Worm (Caenorhabditis elegans): ENCODE results near the gene C40H1.7.

The C40H1.7 gene

DNA sequence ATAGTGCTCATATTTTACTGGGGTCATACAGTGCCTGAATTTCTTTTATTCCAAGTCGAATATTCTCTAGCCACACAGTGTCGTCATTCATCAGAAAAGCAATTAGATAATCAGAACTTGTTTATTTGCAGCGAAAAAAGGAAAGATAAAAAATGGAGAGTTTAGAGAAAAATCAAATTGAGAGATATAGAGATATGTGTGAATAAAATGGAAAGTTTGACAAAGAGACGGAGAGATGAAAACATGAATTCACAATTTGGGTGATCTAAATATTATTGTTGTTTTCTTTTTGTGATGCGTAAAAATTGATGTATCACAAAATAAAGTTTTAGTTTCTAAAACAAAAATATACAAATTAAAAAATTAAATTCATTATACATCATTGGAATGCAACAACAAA is 24.2 kb upstream of the C40H1.7 start:
- no peak for TF ChIP-seq ama-1 (optimal IDR thresholded peaks at IDR 0.05)
- TF ChIP-seq aly-1 (tag; optimal IDR thresholded peaks at IDR 0.05): no peak
- TF ChIP-seq pes-1 (GFP tag; IDR thresholded peaks at IDR 0.05): no peak
- TF ChIP-seq tra-4 (tag; optimal IDR thresholded peaks at IDR 0.05): no peak

DNA sequence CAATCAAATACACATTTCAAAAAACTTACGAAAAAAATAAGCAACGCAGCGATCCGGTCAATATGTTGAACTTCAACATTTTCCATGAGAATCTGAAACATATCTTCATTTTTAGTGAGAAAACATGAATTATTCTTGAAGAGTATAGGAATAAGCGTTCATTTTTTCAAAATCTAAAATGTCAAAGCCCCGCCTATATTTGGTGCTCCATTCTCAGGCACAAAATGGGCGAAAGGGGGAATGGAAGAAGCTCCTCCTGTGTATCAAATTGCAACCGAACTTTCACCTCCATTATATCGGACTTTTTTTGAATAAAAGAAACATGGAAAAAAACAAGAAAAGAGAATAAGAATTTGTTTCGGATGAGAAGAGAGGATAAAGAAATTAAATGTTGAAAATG is 18.2 kb upstream of the C40H1.7 start, which contains the start of gene srx-45:
TSS of gene srx-45 (minus strand) at position 101 of the 400 bp plus-strand sequence.
- TF ChIP-seq hmg-4 (GFP tag; optimal IDR thresholded peaks at IDR 0.05) (no peak), sea-1 (GFP tag; conservative IDR thresholded peaks at IDR 0.05) (no peak), F13C5.2 (tag; optimal IDR thresholded peaks at IDR 0.05) (no peak), B0310.2 (tag; optimal IDR thresholded peaks at IDR 0.05) (no peak), ceh-36 (tag; optimal IDR thresholded peaks at IDR 0.05) (no peak), ama-1 (optimal IDR thresholded peaks at IDR 0.05) (no peak), pes-1 (GFP tag; IDR thresholded peaks at IDR 0.05) (no peak), tra-4 (tag; optimal IDR thresholded peaks at IDR 0.05) (no peak), scrt-1 (GFP tag; IDR thresholded peaks at IDR 0.05) (no peak), tbx-37 (GFP tag; conservative IDR thresholded peaks at IDR 0.05) (no peak), ceh-13 (GFP tag; optimal IDR thresholded peaks at IDR 0.05) (no peak), ets-7 (tag; optimal IDR thresholded peaks at IDR 0.05) (no peak), tbx-11 (GFP tag; IDR thresholded peaks at IDR 0.05) (no peak), aly-1 (tag; optimal IDR thresholded peaks at IDR 0.05) (no peak), hnd-1 (tag; optimal IDR thresholded peaks at IDR 0.05) (no peak), hmbx-1 (tag; optimal IDR thresholded peaks at IDR 0.05) (no peak), flt-1 (GFP tag; IDR thresholded peaks at IDR 0.05) (no peak)

DNA sequence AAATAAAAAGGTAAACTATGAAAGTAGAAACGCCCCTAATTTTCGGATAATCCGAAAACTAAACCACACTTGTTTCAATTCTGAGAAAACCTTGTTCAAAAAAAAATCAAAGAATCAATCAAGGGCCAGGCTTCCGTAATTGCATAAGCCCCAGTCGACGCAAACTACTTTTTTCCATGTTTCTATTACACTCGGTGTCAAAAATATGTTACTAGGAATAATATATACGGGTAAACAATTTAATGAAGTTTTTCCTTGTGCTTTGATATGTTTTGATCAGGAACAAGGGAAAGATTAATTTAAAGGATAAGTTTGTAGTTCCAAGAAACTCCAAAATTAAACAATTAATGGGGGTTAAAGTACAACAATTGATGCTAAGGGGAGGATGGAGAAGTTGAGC is 15.0 kb upstream of the C40H1.7 start:
- no peak for TF ChIP-seq aly-1 (tag; optimal IDR thresholded peaks at IDR 0.05)
- no peak for TF ChIP-seq sea-1 (GFP tag; conservative IDR thresholded peaks at IDR 0.05)
- no peak for TF ChIP-seq flt-1 (GFP tag; IDR thresholded peaks at IDR 0.05)
- TF ChIP-seq scrt-1 (GFP tag; IDR thresholded peaks at IDR 0.05): no peak
- no peak for TF ChIP-seq tbx-37 (GFP tag; conservative IDR thresholded peaks at IDR 0.05)
- TF ChIP-seq B0310.2 (tag; optimal IDR thresholded peaks at IDR 0.05): no peak
- no peak for TF ChIP-seq tra-4 (tag; optimal IDR thresholded peaks at IDR 0.05)
- TF ChIP-seq F13C5.2 (tag; optimal IDR thresholded peaks at IDR 0.05): no peak
- no peak for TF ChIP-seq pes-1 (GFP tag; IDR thresholded peaks at IDR 0.05)
- no peak for TF ChIP-seq ceh-36 (tag; optimal IDR thresholded peaks at IDR 0.05)
- TF ChIP-seq ama-1 (optimal IDR thresholded peaks at IDR 0.05): no peak

DNA sequence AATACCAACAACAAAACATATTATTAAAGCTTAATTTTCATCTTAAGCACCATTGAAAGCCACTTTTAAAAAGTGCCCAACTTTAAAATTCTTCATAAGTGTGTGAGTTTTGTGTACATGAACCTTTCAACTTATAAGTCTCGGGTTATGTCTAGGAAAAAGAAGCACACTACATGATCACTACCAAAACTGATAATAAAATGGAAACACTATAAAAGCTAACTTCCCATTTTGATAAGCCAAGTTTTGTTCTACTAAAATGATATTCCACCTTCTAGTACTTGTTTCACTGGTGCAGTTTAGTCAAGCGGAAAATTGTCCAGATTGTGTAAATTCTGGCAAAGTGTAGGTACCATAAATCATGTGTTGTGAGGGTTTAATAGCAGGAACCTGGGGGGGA is 10.3 kb upstream of the C40H1.7 start, which contains the start of gene C40H1.8:
TSS of gene C40H1.8 (plus strand) at position 242 of the 400 bp plus-strand sequence.
- TF ChIP-seq tbx-37 (GFP tag; conservative IDR thresholded peaks at IDR 0.05): no peak

DNA sequence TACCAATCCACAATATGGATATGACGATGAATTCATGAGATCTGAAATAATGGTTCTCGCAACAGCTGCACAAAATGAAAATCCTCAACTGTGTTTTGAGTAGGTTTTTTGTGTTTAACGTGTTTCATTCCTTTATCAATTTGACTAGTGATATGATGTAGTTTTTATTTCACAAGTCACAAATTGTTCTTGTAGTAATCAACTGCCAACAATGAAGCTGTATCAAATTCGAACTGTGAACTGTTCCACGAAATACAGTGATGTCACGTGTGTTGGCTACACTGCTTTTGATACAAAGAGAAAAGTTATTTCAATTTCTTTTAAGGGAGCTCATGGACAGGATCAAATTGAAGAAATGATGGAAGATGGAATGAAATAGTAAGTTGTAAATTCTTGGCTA is 9.6 kb upstream of the C40H1.7 start:
- TF ChIP-seq hnd-1 (tag; optimal IDR thresholded peaks at IDR 0.05) (no peak), hmbx-1 (tag; optimal IDR thresholded peaks at IDR 0.05) (no peak), hmg-4 (GFP tag; optimal IDR thresholded peaks at IDR 0.05) (no peak), scrt-1 (GFP tag; IDR thresholded peaks at IDR 0.05) (no peak), ets-7 (tag; optimal IDR thresholded peaks at IDR 0.05) (no peak), ceh-13 (GFP tag; optimal IDR thresholded peaks at IDR 0.05) (no peak), flt-1 (GFP tag; IDR thresholded peaks at IDR 0.05) (no peak), ceh-36 (tag; optimal IDR thresholded peaks at IDR 0.05) (no peak), B0310.2 (tag; optimal IDR thresholded peaks at IDR 0.05) (no peak), ama-1 (optimal IDR thresholded peaks at IDR 0.05) (no peak), aly-1 (tag; optimal IDR thresholded peaks at IDR 0.05) (no peak), tbx-37 (GFP tag; conservative IDR thresholded peaks at IDR 0.05) (no peak), pes-1 (GFP tag; IDR thresholded peaks at IDR 0.05) (no peak), tra-4 (tag; optimal IDR thresholded peaks at IDR 0.05) (no peak), tbx-11 (GFP tag; IDR thresholded peaks at IDR 0.05) (no peak), F13C5.2 (tag; optimal IDR thresholded peaks at IDR 0.05) (no peak), sea-1 (GFP tag; conservative IDR thresholded peaks at IDR 0.05) (no peak)

DNA sequence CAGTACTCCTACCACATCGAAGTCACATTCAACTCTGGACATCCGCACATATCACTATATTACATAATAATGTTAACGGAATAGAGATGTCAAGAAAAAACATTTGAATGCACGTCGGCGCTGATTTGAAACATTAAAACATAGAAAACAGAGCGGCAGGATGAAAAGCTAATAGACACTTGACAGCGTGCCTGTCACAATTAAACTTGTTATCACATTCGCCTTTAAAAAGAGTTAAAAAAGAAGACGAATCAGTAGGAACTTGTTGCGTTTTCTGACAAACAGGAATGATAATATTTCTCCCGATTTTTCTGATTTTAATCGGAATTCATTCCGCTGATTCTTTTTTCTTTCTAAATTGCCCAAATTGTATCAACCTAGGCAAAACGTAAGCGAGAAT is 7.2 kb upstream of the C40H1.7 start:
- no peak for TF ChIP-seq ama-1 (optimal IDR thresholded peaks at IDR 0.05)
- TF ChIP-seq ceh-13 (GFP tag; optimal IDR thresholded peaks at IDR 0.05): no peak
- no peak for TF ChIP-seq hmg-4 (GFP tag; optimal IDR thresholded peaks at IDR 0.05)
- no peak for TF ChIP-seq ceh-36 (tag; optimal IDR thresholded peaks at IDR 0.05)
- TF ChIP-seq B0310.2 (tag; optimal IDR thresholded peaks at IDR 0.05): no peak
- TF ChIP-seq hmbx-1 (tag; optimal IDR thresholded peaks at IDR 0.05): no peak
- TF ChIP-seq tbx-11 (GFP tag; IDR thresholded peaks at IDR 0.05): no peak
- no peak for TF ChIP-seq aly-1 (tag; optimal IDR thresholded peaks at IDR 0.05)
- no peak for TF ChIP-seq tra-4 (tag; optimal IDR thresholded peaks at IDR 0.05)
- TF ChIP-seq tbx-37 (GFP tag; conservative IDR thresholded peaks at IDR 0.05): no peak
- no peak for TF ChIP-seq ets-7 (tag; optimal IDR thresholded peaks at IDR 0.05)
- TF ChIP-seq sea-1 (GFP tag; conservative IDR thresholded peaks at IDR 0.05): no peak
- TF ChIP-seq pes-1 (GFP tag; IDR thresholded peaks at IDR 0.05): no peak
- no peak for TF ChIP-seq hnd-1 (tag; optimal IDR thresholded peaks at IDR 0.05)
- TF ChIP-seq flt-1 (GFP tag; IDR thresholded peaks at IDR 0.05): no peak
- TF ChIP-seq F13C5.2 (tag; optimal IDR thresholded peaks at IDR 0.05): no peak

DNA sequence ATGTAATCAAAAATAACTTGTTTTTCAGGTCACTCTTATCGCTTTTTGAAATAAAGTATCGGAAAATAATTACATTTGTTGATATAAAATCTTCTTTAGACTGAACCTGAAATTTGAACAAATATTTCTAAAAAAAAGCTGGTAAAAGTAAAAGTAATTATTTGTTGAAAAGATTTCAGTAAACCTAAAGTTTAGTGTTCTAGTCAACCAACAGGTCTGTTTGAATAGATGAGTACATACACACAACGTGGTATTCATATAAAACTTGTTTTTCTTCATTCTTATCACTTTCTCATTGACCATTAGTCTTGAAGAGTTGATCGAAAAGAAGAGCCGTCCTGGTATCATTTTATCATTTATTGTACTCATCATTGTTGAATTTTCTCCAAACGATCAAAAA is 5.2 kb upstream of the C40H1.7 start, which contains the start of gene C40H1.9:
TSS of gene C40H1.9 (plus strand) at position 301 of the 400 bp plus-strand sequence.
- TF ChIP-seq tbx-11 (GFP tag; IDR thresholded peaks at IDR 0.05): no peak
- no peak for TF ChIP-seq B0310.2 (tag; optimal IDR thresholded peaks at IDR 0.05)
- TF ChIP-seq ama-1 (optimal IDR thresholded peaks at IDR 0.05): no peak
- no peak for TF ChIP-seq tbx-37 (GFP tag; conservative IDR thresholded peaks at IDR 0.05)
- no peak for TF ChIP-seq hnd-1 (tag; optimal IDR thresholded peaks at IDR 0.05)
- no peak for TF ChIP-seq sea-1 (GFP tag; conservative IDR thresholded peaks at IDR 0.05)
- TF ChIP-seq hmbx-1 (tag; optimal IDR thresholded peaks at IDR 0.05): no peak
- TF ChIP-seq aly-1 (tag; optimal IDR thresholded peaks at IDR 0.05): no peak
- no peak for TF ChIP-seq hmg-4 (GFP tag; optimal IDR thresholded peaks at IDR 0.05)
- TF ChIP-seq ets-7 (tag; optimal IDR thresholded peaks at IDR 0.05): no peak
- TF ChIP-seq tra-4 (tag; optimal IDR thresholded peaks at IDR 0.05): no peak

DNA sequence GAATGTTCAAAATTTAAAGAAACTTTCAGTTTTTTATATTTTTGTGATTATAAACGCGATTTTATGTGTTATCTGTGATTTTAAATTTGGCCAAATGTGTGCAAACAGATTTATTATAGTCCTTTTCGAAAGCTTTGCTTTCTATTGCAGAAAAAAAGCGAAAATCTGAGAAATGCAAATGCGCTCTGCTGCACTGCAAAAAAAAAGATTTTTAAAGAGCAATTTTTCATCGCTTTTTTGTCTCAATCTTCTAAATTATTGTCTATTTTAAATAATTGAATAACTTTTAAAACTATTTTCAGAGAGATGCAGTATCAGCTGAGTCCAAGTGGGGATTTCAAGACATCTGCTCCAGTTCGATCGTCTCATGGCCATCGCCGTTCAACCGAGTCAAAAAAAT is 2.8 kb upstream of the C40H1.7 start, which contains the start of gene cpb-1:
TSS of gene cpb-1 (plus strand) at position 301 of the 400 bp plus-strand sequence.
- TF ChIP-seq ceh-36 (tag; optimal IDR thresholded peaks at IDR 0.05): no peak
- TF ChIP-seq tra-4 (tag; optimal IDR thresholded peaks at IDR 0.05): no peak
- TF ChIP-seq flt-1 (GFP tag; IDR thresholded peaks at IDR 0.05): no peak
- TF ChIP-seq ama-1 (optimal IDR thresholded peaks at IDR 0.05): no peak
- TF ChIP-seq ceh-13 (GFP tag; optimal IDR thresholded peaks at IDR 0.05): no peak
- no peak for TF ChIP-seq ets-7 (tag; optimal IDR thresholded peaks at IDR 0.05)
- no peak for TF ChIP-seq hmbx-1 (tag; optimal IDR thresholded peaks at IDR 0.05)
